Worm (Caenorhabditis elegans) whole organism, L2 larva: Measurements from ENCODE around the gene akt-2.

Experiments used
- C34F6.9 ChIP-seq: fragments of 150-350 bp; optimal IDR thresholded peaks from 2 replicates; lab custom pipeline; 2014; ENCODE audit warnings: missing biosample characterization, missing genetic modification characterization
- R02D3.7 ChIP-seq: fragments of 150-350 bp; optimal IDR thresholded peaks from 2 replicates; lab custom pipeline; 2014; ENCODE audit warnings: missing biosample characterization, missing genetic modification characterization
- Y55F3AM.14 ChIP-seq: fragments of 200-800 bp; sonication (Bioruptor generic); optimal IDR thresholded peaks from 2 replicates; lab custom pipeline; 2018; ENCODE audit warnings: mild to moderate bottlenecking, missing genetic modification characterization, missing compliant biosample characterization
- ZK546.5 ChIP-seq: sonication (generic microtip); optimal IDR thresholded peaks from 2 replicates; lab custom pipeline; 2017; ENCODE audit warnings: missing biosample characterization, missing genetic modification characterization
- alr-1 ChIP-seq: fragments of 150-350 bp; optimal IDR thresholded peaks from 2 replicates; lab custom pipeline; 2014; ENCODE audit warnings: missing biosample characterization, missing genetic modification characterization
- ceh-16 ChIP-seq: fragments of 150-350 bp; optimal IDR thresholded peaks from 2 replicates; lab custom pipeline; 2014; ENCODE audit warnings: missing biosample characterization, missing genetic modification characterization
- ceh-82 ChIP-seq: fragments of 150-350 bp; optimal IDR thresholded peaks from 2 replicates; lab custom pipeline; 2014; ENCODE audit warnings: missing biosample characterization, missing genetic modification characterization
- crh-2 ChIP-seq: sonication (generic microtip); optimal IDR thresholded peaks from 2 replicates; lab custom pipeline; 2017; ENCODE audit warnings: missing biosample characterization, missing genetic modification characterization
- dmd-4 ChIP-seq: sonication (generic microtip); optimal IDR thresholded peaks from 2 replicates; lab custom pipeline; 2017; ENCODE audit warnings: missing biosample characterization, missing genetic modification characterization
- elt-3 ChIP-seq: sonication (generic microtip); optimal IDR thresholded peaks from 2 replicates; lab custom pipeline; 2017; ENCODE audit warnings: missing biosample characterization, missing genetic modification characterization
- fos-1 ChIP-seq: fragments of 150-350 bp; optimal IDR thresholded peaks from 2 replicates; lab custom pipeline; 2014; ENCODE audit warnings: missing biosample characterization, missing genetic modification characterization
- gmeb-1 ChIP-seq: fragments of 150-350 bp; optimal IDR thresholded peaks from 2 replicates; lab custom pipeline; 2014; ENCODE audit warnings: missing biosample characterization, missing genetic modification characterization
- lin-11 ChIP-seq: fragments of 150-350 bp; sonication (generic microtip); optimal IDR thresholded peaks from 2 replicates; lab custom pipeline; 2014; ENCODE audit warnings: missing biosample characterization, missing genetic modification characterization, inconsistent platforms, mixed read lengths
- mab-5 ChIP-seq: fragments of 150-350 bp; optimal IDR thresholded peaks from 2 replicates; lab custom pipeline; 2014; ENCODE audit warnings: missing biosample characterization, missing genetic modification characterization
- mbf-1 ChIP-seq: sonication (generic microtip); optimal IDR thresholded peaks from 2 replicates; lab custom pipeline; 2017; ENCODE audit warnings: missing biosample characterization, missing genetic modification characterization
- mdl-1 ChIP-seq, 2 experiments: fragments of 150-350 bp in 1 of 2; sonication (generic microtip) in 1 of 2; optimal IDR thresholded peaks; 2 replicates each; lab custom pipeline; 2017; ENCODE audit warnings: missing biosample characterization in 2 of 2, missing genetic modification characterization in 2 of 2
- nhr-10 ChIP-seq: sonication (generic microtip); optimal IDR thresholded peaks from 2 replicates; lab custom pipeline; 2017; ENCODE audit warnings: missing biosample characterization, missing genetic modification characterization
- nhr-11 ChIP-seq: fragments of 150-350 bp; optimal IDR thresholded peaks from 2 replicates; lab custom pipeline; 2014; ENCODE audit warnings: missing biosample characterization, missing genetic modification characterization
- nhr-12 ChIP-seq: fragments of 150-350 bp; optimal IDR thresholded peaks from 2 replicates; lab custom pipeline; 2014; ENCODE audit warnings: missing biosample characterization, missing genetic modification characterization
- nhr-21 ChIP-seq: fragments of 150-350 bp; optimal IDR thresholded peaks from 2 replicates; lab custom pipeline; 2014; ENCODE audit warnings: missing biosample characterization, missing genetic modification characterization
- nhr-23 ChIP-seq: fragments of 150-350 bp; optimal IDR thresholded peaks from 2 replicates; lab custom pipeline; 2014; ENCODE audit warnings: missing biosample characterization, missing genetic modification reagents, missing genetic modification characterization
- nhr-237 ChIP-seq: fragments of 150-350 bp; optimal IDR thresholded peaks from 2 replicates; lab custom pipeline; 2014; ENCODE audit warnings: missing biosample characterization, missing genetic modification characterization
- nhr-25 ChIP-seq: fragments of 150-350 bp; sonication (generic microtip); optimal IDR thresholded peaks from 3 replicates; lab custom pipeline; 2014; ENCODE audit warnings: missing biosample characterization, missing genetic modification characterization
- nhr-6 ChIP-seq: fragments of 150-350 bp; optimal IDR thresholded peaks from 2 replicates; lab custom pipeline; 2014; ENCODE audit warnings: missing biosample characterization, missing genetic modification characterization
- nhr-77 ChIP-seq: fragments of 150-350 bp; optimal IDR thresholded peaks from 2 replicates; lab custom pipeline; 2014; ENCODE audit warnings: missing biosample characterization, missing genetic modification characterization
- peb-1 ChIP-seq: fragments of 150-350 bp; optimal IDR thresholded peaks from 2 replicates; lab custom pipeline; 2014; ENCODE audit warnings: missing biosample characterization, missing genetic modification characterization
- sem-4 ChIP-seq: fragments of 150-350 bp; optimal IDR thresholded peaks from 2 replicates; lab custom pipeline; 2014; ENCODE audit warnings: missing biosample characterization, missing genetic modification reagents, missing genetic modification characterization
- skn-1 ChIP-seq: sonication (generic microtip); optimal IDR thresholded peaks from 2 replicates; lab custom pipeline; 2017; ENCODE audit warnings: missing biosample characterization, missing genetic modification characterization
- sma-3 ChIP-seq: sonication (generic microtip); optimal IDR thresholded peaks from 2 replicates; lab custom pipeline; 2016; ENCODE audit warnings: missing genetic modification reagents, missing genetic modification characterization, missing compliant biosample characterization
- sma-9 ChIP-seq, 2 experiments: fragments of 150-350 bp in 1 of 2; sonication (generic microtip) in 1 of 2; optimal IDR thresholded peaks; 2 replicates each; lab custom pipeline; 2014 to 2016; ENCODE audit warnings: missing genetic modification characterization in 2 of 2, mild to moderate bottlenecking in 1 of 2, missing biosample characterization in 1 of 2, missing compliant biosample characterization in 1 of 2, missing genetic modification reagents in 1 of 2, moderate library complexity in 1 of 2
- snpc-4 ChIP-seq: fragments of 150-350 bp; optimal IDR thresholded peaks from 2 replicates; lab custom pipeline; 2014; ENCODE audit warnings: missing biosample characterization, missing genetic modification characterization
- unc-55 ChIP-seq: fragments of 150-350 bp; sonication (generic microtip); optimal IDR thresholded peaks from 3 replicates; lab custom pipeline; 2014; ENCODE audit warnings: missing biosample characterization, missing genetic modification reagents, missing genetic modification characterization
- unc-62 ChIP-seq: fragments of 150-350 bp; optimal IDR thresholded peaks from 2 replicates; lab custom pipeline; 2014; ENCODE audit warnings: missing biosample characterization, missing genetic modification reagents, missing genetic modification characterization
- zag-1 ChIP-seq: fragments of 150-350 bp; optimal IDR thresholded peaks from 2 replicates; lab custom pipeline; 2014; ENCODE audit warnings: missing biosample characterization, missing genetic modification characterization
- ztf-1 ChIP-seq: fragments of 200-800 bp; sonication (Bioruptor generic); conservative IDR thresholded peaks from 2 replicates; pipeline ENCODE4 v1.3.6; 2022; ENCODE audit warnings: missing genetic modification characterization, missing compliant biosample characterization
- ztf-11 ChIP-seq: sonication (generic microtip); optimal IDR thresholded peaks from 2 replicates; lab custom pipeline; 2017; ENCODE audit warnings: missing biosample characterization, missing genetic modification characterization
- ztf-4 ChIP-seq: fragments of 150-350 bp; optimal IDR thresholded peaks from 2 replicates; lab custom pipeline; 2014; ENCODE audit warnings: missing biosample characterization, missing genetic modification characterization

akt-2 gene

ce11 chrX:14118762-14119161 lies 28.7 kb upstream of the akt-2 start:
- TF ChIP-seq sma-9 (GFP tag; optimal IDR thresholded peaks at IDR 0.05; lab: Kevin White, UChicago) = no peak
- no peak for TF ChIP-seq sma-9 (tag; optimal IDR thresholded peaks at IDR 0.05; lab: Kevin White, UChicago)
- TF ChIP-seq zag-1 (tag; lab: Kevin White, UChicago) = no peak
- no peak for TF ChIP-seq mdl-1 (tag; optimal IDR thresholded peaks at IDR 0.05; lab: Kevin White, UChicago)
- TF ChIP-seq ztf-4 (tag; lab: Kevin White, UChicago) = no peak
- no peak for TF ChIP-seq nhr-23
- TF ChIP-seq R02D3.7 (tag; lab: Kevin White, UChicago) = no peak
- TF ChIP-seq nhr-77 (tag; lab: Kevin White, UChicago) = no peak
- no peak for TF ChIP-seq dmd-4 (tag; lab: Kevin White, UChicago)

DNA sequence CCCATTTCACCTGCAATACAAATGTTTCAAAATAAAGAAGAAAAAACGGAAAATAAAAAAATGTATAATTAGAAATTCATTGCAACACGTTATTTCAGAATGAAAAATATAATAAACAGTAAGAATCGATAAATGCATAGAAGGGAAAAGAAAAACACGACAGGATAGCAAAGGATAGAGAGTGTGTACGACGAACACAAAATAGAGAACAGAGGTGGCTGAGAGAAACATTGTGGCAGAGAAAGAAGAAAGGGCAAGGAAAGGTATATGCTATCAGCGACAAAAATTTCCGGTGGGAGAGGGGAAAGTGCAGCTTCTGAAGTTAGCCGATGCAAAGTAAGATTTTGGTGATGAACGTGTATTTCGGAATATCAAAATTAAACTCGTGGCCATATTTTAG lies 21.6 kb upstream of the akt-2 start, which contains the start of gene F28H6.6:
TSS of gene F28H6.6 (minus strand) at position 10 of the 400 bp plus-strand sequence.
- TF ChIP-seq ztf-1 (GFP tag; lab: Robert Waterston, UW) (no peak), nhr-6 (tag; lab: Kevin White, UChicago) (no peak), mbf-1 (tag; lab: Kevin White, UChicago) (no peak), mab-5 (tag; lab: Kevin White, UChicago) (no peak), nhr-11 (no peak), C34F6.9 (tag; lab: Kevin White, UChicago) (no peak), snpc-4 (no peak), ceh-16 (tag; lab: Kevin White, UChicago) (no peak), gmeb-1 (tag; lab: Kevin White, UChicago) (no peak), peb-1 (tag; lab: Kevin White, UChicago) (no peak), sma-9 (GFP tag; optimal IDR thresholded peaks at IDR 0.05; lab: Kevin White, UChicago) (no peak), sma-9 (tag; optimal IDR thresholded peaks at IDR 0.05; lab: Kevin White, UChicago) (no peak), sma-3 (GFP tag; lab: Kevin White, UChicago) (no peak), ztf-11 (tag; lab: Kevin White, UChicago) (no peak), zag-1 (tag; lab: Kevin White, UChicago) (no peak), elt-3 (tag; lab: Kevin White, UChicago) (no peak), nhr-237 (tag; lab: Kevin White, UChicago) (no peak), ceh-82 (tag; lab: Kevin White, UChicago) (no peak)

DNA sequence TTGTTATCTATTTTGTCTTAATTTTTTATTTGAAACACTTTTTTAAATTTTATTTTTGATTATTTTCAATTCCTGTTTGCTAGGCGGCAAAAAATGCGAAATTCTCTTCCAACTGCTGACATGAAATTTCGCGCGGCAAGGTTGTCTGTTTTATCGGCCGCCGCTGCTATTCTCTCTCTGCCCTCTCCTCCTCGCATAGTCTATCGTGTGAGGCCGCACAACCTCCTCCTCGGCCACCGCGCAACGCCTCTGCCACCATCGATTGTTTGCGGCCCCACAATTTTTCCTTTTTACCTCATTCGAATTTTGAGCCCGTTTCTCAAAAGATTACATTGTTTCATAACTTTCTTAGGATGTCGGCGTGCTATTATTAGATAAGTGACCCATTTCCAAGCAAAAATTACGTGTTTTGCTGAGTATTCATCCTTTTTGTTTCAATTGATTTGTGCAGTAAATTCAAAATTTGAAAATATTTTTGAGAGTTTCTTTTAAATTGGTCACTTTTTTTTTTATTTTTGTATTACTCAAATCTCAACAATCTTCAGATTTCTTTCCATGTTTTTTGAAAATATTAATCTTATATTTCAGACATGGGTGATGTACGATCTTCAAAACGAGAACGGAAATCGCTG lies 20.1 kb upstream of the akt-2 start, which contains the start of gene F28H6.4:
TSS of gene F28H6.4 (plus strand) at position 582 of the 632 bp plus-strand sequence.
- TF ChIP-seq nhr-21 (tag; lab: Kevin White, UChicago) = no peak
- no peak for TF ChIP-seq skn-1 (tag; lab: Kevin White, UChicago)
- TF ChIP-seq lin-11 (tag; lab: Kevin White, UChicago) = no peak
- TF ChIP-seq fos-1 (tag; lab: Kevin White, UChicago) = peak; percentile 17
- TF ChIP-seq C34F6.9 (tag; lab: Kevin White, UChicago) = no peak
- TF ChIP-seq ZK546.5 (tag; lab: Kevin White, UChicago) = no peak
- peak; percentile 47 for TF ChIP-seq unc-55 (GFP tag; lab: Kevin White, UChicago)
- TF ChIP-seq mab-5 (tag; lab: Kevin White, UChicago) = no peak
- no peak for TF ChIP-seq nhr-12
- TF ChIP-seq alr-1 (tag; lab: Kevin White, UChicago) = no peak

- no peak for TF ChIP-seq C34F6.9 (tag; lab: Kevin White, UChicago)
- TF ChIP-seq sem-4 (tag; lab: Kevin White, UChicago) = no peak
These were observed 16.0 kb upstream of the akt-2 start for ce11 chrX:14131476-14131875.

ce11 chrX:14132677-14133076 lies 14.8 kb upstream of the akt-2 start:
- no peak for TF ChIP-seq nhr-10 (tag; lab: Kevin White, UChicago)
- no peak for TF ChIP-seq nhr-25 (tag; lab: Kevin White, UChicago)
- TF ChIP-seq Y55F3AM.14 (GFP tag; lab: Kevin White, UChicago) = no peak
- no peak for TF ChIP-seq crh-2 (tag; lab: Kevin White, UChicago)
- TF ChIP-seq gmeb-1 (tag; lab: Kevin White, UChicago) = no peak
- no peak for TF ChIP-seq ztf-4 (tag; lab: Kevin White, UChicago)
- no peak for TF ChIP-seq C34F6.9 (tag; lab: Kevin White, UChicago)
- TF ChIP-seq unc-62 (GFP tag; lab: Kevin White, UChicago) = no peak
- no peak for TF ChIP-seq ceh-16 (tag; lab: Kevin White, UChicago)
- TF ChIP-seq, all 48 proteins: peak for 0
